Fruit fly (Drosophila melanogaster) Kc167 (cell line): ENCODE results near the gene NitFhit.

ENCODE experiments used
- Sin3A ChIP-seq: fragments of >200 bp; optimal IDR thresholded peaks from 2 replicates; lab custom pipeline; 2018; ENCODE audit warnings: missing external identifiers
- h ChIP-seq: fragments of >200 bp; optimal IDR thresholded peaks from 3 replicates; lab custom pipeline; 2018; ENCODE audit warnings: missing external identifiers
- insv ChIP-seq: fragments of >200 bp; optimal IDR thresholded peaks from 3 replicates; lab custom pipeline; 2018; ENCODE audit warnings: missing external identifiers
- psq ChIP-seq: fragments of >200 bp; optimal IDR thresholded peaks from 2 replicates; lab custom pipeline; 2017; ENCODE audit warnings: missing external identifiers
- ttk ChIP-seq: sonication (Bioruptor generic); optimal IDR thresholded peaks from 2 replicates; lab custom pipeline; 2017; ENCODE audit warnings: missing external identifiers

- TF ChIP-seq ttk (lab: Kevin White, UChicago) (no peak), Sin3A (lab: Kevin White, UChicago) (no peak), psq (no peak), insv (lab: Kevin White, UChicago) (no peak), h (no peak)
These were observed 45.8 kb upstream of the NitFhit start for dm6 chr3L:157674-158179.
